Worm (Caenorhabditis elegans) whole organism, L4/young adult: ENCODE measurements around the gene twk-8.

Source experiments
- W03F9.2 ChIP-seq: fragments of 150-350 bp; optimal IDR thresholded peaks from 2 replicates; lab custom pipeline; 2014; ENCODE audit warnings: missing biosample characterization, missing genetic modification characterization
- dao-5 ChIP-seq: sonication (generic microtip); optimal IDR thresholded peaks from 2 replicates; lab custom pipeline; 2016; ENCODE audit warnings: missing genotype, missing genetic modification characterization, moderate library complexity, missing compliant biosample characterization
- him-1 ChIP-seq: sonication (generic microtip); optimal IDR thresholded peaks from 2 replicates; lab custom pipeline; 2016; ENCODE audit warnings: missing genotype, missing genetic modification reagents, missing genetic modification characterization, missing compliant biosample characterization

ce11 chrIV:9118792-9119191, 36.6 kb downstream of the twk-8 start, which contains the start of gene nrfl-1:
- TF ChIP-seq W03F9.2: no peak
- TF ChIP-seq dao-5 (tag; lab: Kevin White, UChicago): no peak
- TF ChIP-seq him-1 (tag; lab: Kevin White, UChicago): no peak
